Worm (Caenorhabditis elegans): ENCODE results near the gene F23D12.10.

Gene F23D12.10

DNA sequence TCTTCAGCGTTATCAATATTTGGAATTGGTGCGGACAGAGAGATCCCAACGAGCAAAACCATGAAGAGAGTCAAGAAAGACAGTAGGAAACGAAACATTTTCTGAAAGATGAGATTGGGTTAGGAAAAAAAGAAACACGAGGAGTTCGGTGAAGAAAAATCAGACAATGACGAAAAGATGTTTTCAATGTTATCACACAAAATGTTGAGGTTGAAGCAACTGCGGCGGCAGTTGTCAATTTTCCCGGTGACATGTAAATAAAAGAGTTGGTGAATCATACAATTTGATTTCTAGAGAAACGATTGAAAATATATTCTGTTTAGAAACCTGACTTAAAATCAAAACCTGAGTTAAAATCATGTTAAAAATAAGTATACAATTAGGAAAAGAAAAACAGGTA is 38.2 kb upstream of the F23D12.10 start, which contains the start of gene F23D12.7:
Gene F23D12.7 (minus strand): TSS at position 101 of the 400 bp plus-strand sequence.
- TF ChIP-seq pqm-1 (tag; optimal IDR thresholded peaks at IDR 0.05) (no peak), tbx-2 (tag; optimal IDR thresholded peaks at IDR 0.05) (no peak), K02D7.2 (tag; optimal IDR thresholded peaks at IDR 0.05) (no peak), ceh-2 (tag; optimal IDR thresholded peaks at IDR 0.05) (no peak), ceh-19 (GFP tag; optimal IDR thresholded peaks at IDR 0.05) (no peak), elt-2 (tag; optimal IDR thresholded peaks at IDR 0.05) (no peak), rnt-1 (tag; optimal IDR thresholded peaks at IDR 0.05) (no peak), nfya-1 (tag; optimal IDR thresholded peaks at IDR 0.05) (no peak), K09A11.1 (tag; optimal IDR thresholded peaks at IDR 0.05; ENCODE audit: insufficient read depth) (no peak), hlh-15 (tag; optimal IDR thresholded peaks at IDR 0.05) (no peak), hlh-30 (tag; optimal IDR thresholded peaks at IDR 0.05; ENCODE audit: insufficient read depth) (no peak), ttx-3 (tag; optimal IDR thresholded peaks at IDR 0.05) (no peak), odd-2 (tag; optimal IDR thresholded peaks at IDR 0.05) (no peak), hlh-8 (tag; optimal IDR thresholded peaks at IDR 0.05) (no peak), che-1 (tag; optimal IDR thresholded peaks at IDR 0.05) (no peak)

DNA sequence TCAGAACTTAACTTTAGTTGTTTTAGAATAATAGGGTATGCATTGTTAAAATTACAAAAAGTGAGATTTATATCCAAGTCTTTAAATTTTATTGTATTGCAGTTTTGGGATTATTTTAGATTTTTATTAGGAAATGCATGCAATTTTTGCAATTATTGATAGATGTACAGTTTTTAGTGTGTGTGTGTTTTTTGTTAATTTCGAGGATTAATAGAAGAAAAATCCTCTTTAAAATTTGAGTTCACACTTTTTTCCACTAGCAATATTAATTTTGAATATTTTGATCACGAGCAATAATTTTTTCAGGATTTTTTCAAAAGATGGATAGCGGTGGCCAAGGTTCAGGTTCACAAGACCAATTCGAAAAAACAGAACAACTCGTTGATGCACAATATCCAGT is 32.4 kb upstream of the F23D12.10 start, which contains the start of gene jmjd-3.2:
Gene jmjd-3.2 (plus strand): TSS at position 301 of the 400 bp plus-strand sequence.
- TF ChIP-seq ceh-24 (tag; optimal IDR thresholded peaks at IDR 0.05) (no peak), unc-86 (tag; optimal IDR thresholded peaks at IDR 0.05) (no peak), T23F11.4 (GFP tag; optimal IDR thresholded peaks at IDR 0.05) (no peak)

DNA sequence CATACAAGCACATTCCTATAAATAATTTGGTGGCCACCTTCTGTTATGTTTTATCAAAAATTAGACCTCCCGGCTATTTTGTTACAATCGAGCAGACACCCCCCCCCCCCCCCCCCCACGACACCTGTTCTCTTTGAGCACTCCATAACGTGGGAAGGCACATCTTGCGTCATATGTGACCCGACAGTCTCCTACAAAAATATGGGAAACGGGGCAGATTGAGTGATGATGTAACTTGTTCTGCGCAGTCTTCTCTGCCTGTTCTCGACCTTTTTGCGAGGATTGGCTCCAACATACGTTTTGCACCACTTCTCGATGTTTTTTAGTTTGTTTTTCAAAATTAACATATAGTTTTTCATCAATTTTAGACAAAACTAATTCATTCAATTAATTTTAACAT is 32.0 kb upstream of the F23D12.10 start:
- TF ChIP-seq eyg-1 (tag; optimal IDR thresholded peaks at IDR 0.05) (no peak), ztf-16 (tag; optimal IDR thresholded peaks at IDR 0.05) (no peak), ama-1 (optimal IDR thresholded peaks at IDR 0.05) (no peak), pax-1 (tag; optimal IDR thresholded peaks at IDR 0.05) (no peak), ceh-14 (tag; optimal IDR thresholded peaks at IDR 0.05) (no peak), C08G9.2 (tag; optimal IDR thresholded peaks at IDR 0.05) (no peak), ceh-30 (tag; optimal IDR thresholded peaks at IDR 0.05) (no peak), dmd-4 (tag; optimal IDR thresholded peaks at IDR 0.05; ENCODE audit: borderline replicate concordance) (no peak), pros-1 (tag; optimal IDR thresholded peaks at IDR 0.05) (no peak), unc-42 (tag; optimal IDR thresholded peaks at IDR 0.05) (no peak), ceh-19 (GFP tag; optimal IDR thresholded peaks at IDR 0.05) (no peak), unc-86 (tag; optimal IDR thresholded peaks at IDR 0.05) (no peak), hlh-30 (tag; optimal IDR thresholded peaks at IDR 0.05; ENCODE audit: insufficient read depth) (no peak), rnt-1 (tag; optimal IDR thresholded peaks at IDR 0.05) (no peak), ceh-22 (tag; optimal IDR thresholded peaks at IDR 0.05) (no peak), sox-4 (tag; optimal IDR thresholded peaks at IDR 0.05) (no peak), ceh-6 (GFP tag; optimal IDR thresholded peaks at IDR 0.05) (no peak), pha-2 (tag; optimal IDR thresholded peaks at IDR 0.05) (no peak)

DNA sequence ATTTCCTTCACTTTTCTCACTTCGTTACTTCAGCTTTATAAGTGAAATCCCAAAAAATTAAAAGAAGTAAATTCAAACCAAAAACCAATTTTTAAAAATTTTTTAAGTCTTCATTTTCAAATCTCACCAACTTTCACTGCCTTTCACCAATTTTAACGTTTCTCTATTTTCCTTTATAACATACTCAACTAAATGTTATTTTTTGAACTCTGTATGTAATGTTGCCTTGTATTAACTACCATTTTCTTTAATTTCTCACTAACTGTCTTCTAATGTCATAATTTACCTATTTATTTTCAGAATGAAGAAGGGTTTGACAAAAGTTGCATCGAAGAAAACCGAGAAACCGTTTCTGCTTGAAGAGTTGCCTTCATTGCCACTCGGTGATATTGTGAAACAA is 29.2 kb upstream of the F23D12.10 start, which contains the start of gene F23D12.4:
Gene F23D12.4 (plus strand): TSS at position 301 of the 400 bp plus-strand sequence.
- TF ChIP-seq rnt-1 (tag; optimal IDR thresholded peaks at IDR 0.05): no peak
- no peak for TF ChIP-seq ceh-24 (tag; optimal IDR thresholded peaks at IDR 0.05)
- TF ChIP-seq elt-2 (tag; optimal IDR thresholded peaks at IDR 0.05): no peak
- no peak for TF ChIP-seq unc-3 (GFP tag; conservative IDR thresholded peaks at IDR 0.05)
- no peak for TF ChIP-seq unc-3 (tag; optimal IDR thresholded peaks at IDR 0.05)
- TF ChIP-seq T23F11.4 (GFP tag; optimal IDR thresholded peaks at IDR 0.05): no peak
- no peak for TF ChIP-seq unc-86 (tag; optimal IDR thresholded peaks at IDR 0.05)
- no peak for TF ChIP-seq K09A11.1 (tag; optimal IDR thresholded peaks at IDR 0.05; ENCODE audit: insufficient read depth)
- TF ChIP-seq ceh-22 (tag; optimal IDR thresholded peaks at IDR 0.05): no peak
- no peak for TF ChIP-seq eyg-1 (tag; optimal IDR thresholded peaks at IDR 0.05)
- no peak for TF ChIP-seq ref-2 (tag; optimal IDR thresholded peaks at IDR 0.05)
- TF ChIP-seq sdc-2 (tag; optimal IDR thresholded peaks at IDR 0.05): no peak
- TF ChIP-seq pha-2 (tag; optimal IDR thresholded peaks at IDR 0.05): no peak
- no peak for TF ChIP-seq npax-4 (tag; optimal IDR thresholded peaks at IDR 0.05)
- TF ChIP-seq che-1 (tag; optimal IDR thresholded peaks at IDR 0.05): no peak
- no peak for TF ChIP-seq sox-4 (tag; optimal IDR thresholded peaks at IDR 0.05)
- TF ChIP-seq ceh-34 (tag; optimal IDR thresholded peaks at IDR 0.05): no peak
- TF ChIP-seq dmd-4 (tag; optimal IDR thresholded peaks at IDR 0.05; ENCODE audit: borderline replicate concordance): no peak
- no peak for TF ChIP-seq fkh-6 (tag; optimal IDR thresholded peaks at IDR 0.05)
- TF ChIP-seq sox-2 (GFP tag; IDR thresholded peaks at IDR 0.05): no peak
- TF ChIP-seq ceh-19 (GFP tag; optimal IDR thresholded peaks at IDR 0.05): no peak

Measured in whole organism, late embryonic.